Worm (Caenorhabditis elegans): ENCODE measurements around the gene C14C6.13.

C14C6.13 gene

DNA sequence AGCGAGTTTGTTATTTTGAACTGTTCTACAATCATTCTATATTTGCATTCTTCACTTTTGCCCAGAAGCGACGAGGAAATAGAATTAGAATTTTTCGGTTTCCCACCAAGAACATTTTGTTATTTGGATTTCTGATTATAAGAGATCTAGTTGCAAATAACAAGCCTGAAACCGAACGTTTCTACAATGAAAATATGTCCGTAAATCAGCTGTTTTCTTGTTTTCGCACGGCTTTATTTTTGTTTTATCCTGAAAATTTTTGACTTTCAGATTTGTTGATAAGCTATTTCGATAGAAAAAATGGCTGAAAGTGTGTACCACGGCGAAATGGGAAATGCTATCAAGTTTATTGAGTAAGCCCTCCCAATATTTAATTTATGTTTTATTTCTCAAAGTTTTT is 46.9 kb downstream of the C14C6.13 start, which contains the start of gene srw-108:
Gene srw-108 (plus strand): TSS at position 301 of the 400 bp plus-strand sequence.
- no peak for TF ChIP-seq peb-1 (tag; optimal IDR thresholded peaks at IDR 0.05)
- TF ChIP-seq sma-9 (GFP tag; optimal IDR thresholded peaks at IDR 0.05): no peak
- TF ChIP-seq sma-9 (tag; optimal IDR thresholded peaks at IDR 0.05): no peak
- TF ChIP-seq elt-1 (tag; optimal IDR thresholded peaks at IDR 0.05): no peak
- TF ChIP-seq nhr-6 (tag; optimal IDR thresholded peaks at IDR 0.05): no peak
- TF ChIP-seq lin-39 (tag; optimal IDR thresholded peaks at IDR 0.05): no peak
- TF ChIP-seq ZK546.5 (tag; optimal IDR thresholded peaks at IDR 0.05): no peak
- TF ChIP-seq sem-4 (tag; optimal IDR thresholded peaks at IDR 0.05): no peak
- TF ChIP-seq unc-62 (GFP tag; optimal IDR thresholded peaks at IDR 0.05): no peak
- no peak for TF ChIP-seq Y55F3AM.14 (GFP tag; optimal IDR thresholded peaks at IDR 0.05)
- TF ChIP-seq nhr-237 (tag; optimal IDR thresholded peaks at IDR 0.05): no peak
- TF ChIP-seq nhr-25 (tag; optimal IDR thresholded peaks at IDR 0.05): no peak
- no peak for TF ChIP-seq snpc-4 (tag; optimal IDR thresholded peaks at IDR 0.05)
- no peak for TF ChIP-seq nhr-10 (tag; optimal IDR thresholded peaks at IDR 0.05)
- TF ChIP-seq nhr-11 (tag; optimal IDR thresholded peaks at IDR 0.05): no peak

DNA sequence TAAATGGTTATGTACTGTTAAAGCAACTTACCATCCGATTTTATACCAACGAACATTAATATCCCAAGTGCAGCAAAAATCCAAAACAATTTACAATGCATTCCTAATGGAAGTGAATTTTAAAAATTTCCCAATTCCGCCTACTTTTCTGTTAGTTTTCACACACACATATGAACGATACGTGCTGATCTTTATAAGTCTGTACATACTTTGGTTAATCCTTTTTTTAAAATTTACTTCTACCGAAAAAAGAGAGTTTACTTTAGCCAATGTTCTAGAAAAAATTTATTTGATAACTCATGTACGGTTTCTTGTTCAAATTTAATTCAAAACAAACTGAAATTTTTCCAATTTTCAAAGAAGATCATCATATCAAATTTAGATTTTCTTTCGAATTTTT is 49.5 kb downstream of the C14C6.13 start, which contains the start of gene R11G11.16:
Gene R11G11.16 (minus strand): TSS at position 101 of the 400 bp plus-strand sequence.
- TF ChIP-seq peb-1 (tag; optimal IDR thresholded peaks at IDR 0.05) (no peak), egl-27 (tag; optimal IDR thresholded peaks at IDR 0.05) (no peak)

DNA sequence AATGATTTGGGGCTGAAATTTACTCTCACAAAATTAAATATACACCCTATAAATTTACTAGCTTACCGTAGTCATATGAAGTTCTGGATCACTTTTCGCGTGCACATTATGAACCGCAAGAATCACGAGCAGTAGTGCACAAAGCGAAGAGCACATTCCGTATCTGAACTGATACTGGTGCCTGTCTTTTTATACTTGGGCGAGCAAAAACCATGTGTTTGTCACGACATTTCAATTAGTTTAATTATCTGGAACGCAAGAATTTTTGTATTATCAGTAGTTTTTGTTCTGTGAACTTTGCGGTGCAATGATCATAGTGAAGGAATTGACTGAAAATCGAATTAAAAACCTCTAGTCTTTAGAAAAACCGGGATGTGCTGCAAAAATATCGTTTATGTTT is 50.5 kb downstream of the C14C6.13 start, which contains the start of gene lipl-3:
Gene lipl-3 (minus strand): TSS at position 161 of the 400 bp plus-strand sequence.
- no peak for TF ChIP-seq ceh-16 (tag; optimal IDR thresholded peaks at IDR 0.05)
- TF ChIP-seq elt-3 (tag; optimal IDR thresholded peaks at IDR 0.05): no peak
- no peak for TF ChIP-seq C34F6.9 (tag; optimal IDR thresholded peaks at IDR 0.05)
- peak; percentile 10 for TF ChIP-seq sma-9 (GFP tag; optimal IDR thresholded peaks at IDR 0.05)
- no peak for TF ChIP-seq sma-9 (tag; optimal IDR thresholded peaks at IDR 0.05)

All from whole organism, L2 larva.